Worm (Caenorhabditis elegans) whole organism, young adult: Measurements from ENCODE around the gene M28.8.

ENCODE experiments used
- B0336.3 ChIP-seq: fragments of 200-800 bp; sonication (Bioruptor generic); IDR thresholded peaks from 2 replicates; pipeline ENCODE4 v1.3.6; 2022; ENCODE audit warnings: missing genetic modification characterization, missing compliant biosample characterization
- F23B12.7 ChIP-seq: sonication (generic microtip); optimal IDR thresholded peaks from 2 replicates; lab custom pipeline; 2017; ENCODE audit warnings: missing genetic modification characterization, mild to moderate bottlenecking, missing compliant biosample characterization, antibody characterized with exemption, moderate library complexity; ENCODE audit not compliant: insufficient read depth
- F37B4.10 ChIP-seq: fragments of 200-800 bp; sonication (Bioruptor generic); IDR thresholded peaks from 2 replicates; pipeline ENCODE4 v1.3.6; 2022; ENCODE audit warnings: missing genetic modification characterization, missing compliant biosample characterization
- F57C9.4 ChIP-seq: sonication (generic microtip); optimal IDR thresholded peaks from 2 replicates; lab custom pipeline; 2017; ENCODE audit warnings: mild to moderate bottlenecking, missing genetic modification characterization, missing compliant biosample characterization
- K12H6.12 ChIP-seq: fragments of 200-800 bp; sonication (Bioruptor generic); optimal IDR thresholded peaks from 2 replicates; lab custom pipeline; 2018; ENCODE audit warnings: mild to moderate bottlenecking, missing genetic modification characterization, missing compliant biosample characterization
- T26A5.8 ChIP-seq: sonication (generic microtip); optimal IDR thresholded peaks from 2 replicates; lab custom pipeline; 2016; ENCODE audit warnings: missing genetic modification characterization, missing compliant biosample characterization
- Y56A3A.18 ChIP-seq: fragments of 200-800 bp; sonication (Bioruptor generic); IDR thresholded peaks from 2 replicates; pipeline ENCODE4 v1.3.6; 2022; ENCODE audit warnings: missing genetic modification reagents, missing genetic modification characterization, missing compliant biosample characterization
- Y67H2A.10 ChIP-seq: fragments of 200-800 bp; sonication (Bioruptor generic); conservative IDR thresholded peaks from 2 replicates; pipeline ENCODE4 v1.3.6; 2022; ENCODE audit warnings: missing genetic modification reagents, missing genetic modification characterization, missing compliant biosample characterization
- Y95B8A.8 ChIP-seq: fragments of 200-800 bp; sonication (Bioruptor generic); IDR thresholded peaks from 2 replicates; pipeline ENCODE4 v1.3.6; 2022; ENCODE audit warnings: missing genetic modification reagents, missing genetic modification characterization, missing compliant biosample characterization
- ama-1 ChIP-seq, 3 experiments: fragments of 150-350 bp in 1 of 3; sonication (generic microtip) in 2 of 3; optimal IDR thresholded peaks; 2 replicates each; lab custom pipeline; 2014 to 2018; ENCODE audit warnings: missing biosample characterization in 2 of 3, missing genetic modification characterization in 2 of 3, missing genetic modification reagents in 2 of 3
- attf-5 ChIP-seq: fragments of 200-800 bp; sonication (Bioruptor generic); optimal IDR thresholded peaks from 2 replicates; lab custom pipeline; 2018; ENCODE audit warnings: mild to moderate bottlenecking, missing genetic modification characterization, missing compliant biosample characterization
- ccch-3 ChIP-seq: fragments of 200-800 bp; sonication (Bioruptor generic); optimal IDR thresholded peaks from 2 replicates; lab custom pipeline; 2018; ENCODE audit warnings: mild to moderate bottlenecking, missing genetic modification characterization, missing compliant biosample characterization
- ceh-58 ChIP-seq: fragments of 200-800 bp; sonication (Bioruptor generic); IDR thresholded peaks from 2 replicates; pipeline ENCODE4 v1.3.6; 2022; ENCODE audit warnings: missing genetic modification characterization, missing compliant biosample characterization
- ceh-91 ChIP-seq: fragments of 200-800 bp; sonication (Bioruptor generic); IDR thresholded peaks from 2 replicates; pipeline ENCODE4 v1.3.6; 2022; ENCODE audit warnings: missing genetic modification reagents, missing genetic modification characterization, missing compliant biosample characterization
- die-1 ChIP-seq: sonication (generic microtip); optimal IDR thresholded peaks from 2 replicates; lab custom pipeline; 2016; ENCODE audit warnings: missing genotype, mild to moderate bottlenecking, missing genetic modification characterization, missing compliant biosample characterization
- dox-1 ChIP-seq: fragments of 200-800 bp; sonication (Bioruptor generic); IDR thresholded peaks from 2 replicates; pipeline ENCODE4 v1.3.6; 2022; ENCODE audit warnings: missing genetic modification reagents, missing genetic modification characterization, missing compliant biosample characterization
- egl-44 ChIP-seq: fragments of 200-800 bp; sonication (Bioruptor generic); IDR thresholded peaks from 2 replicates; pipeline ENCODE4 v1.3.6; 2022; ENCODE audit warnings: missing genetic modification reagents, missing genetic modification characterization, missing compliant biosample characterization
- egrh-3 ChIP-seq: fragments of 200-800 bp; sonication (Bioruptor generic); IDR thresholded peaks from 2 replicates; pipeline ENCODE4 v1.3.6; 2022; ENCODE audit warnings: missing genetic modification reagents, missing genetic modification characterization, missing compliant biosample characterization
- ekl-4 ChIP-seq: fragments of 200-800 bp; sonication (Bioruptor generic); IDR thresholded peaks from 2 replicates; pipeline ENCODE4 v1.3.6; 2022; ENCODE audit warnings: missing genetic modification reagents, missing genetic modification characterization, missing compliant biosample characterization
- him-1 ChIP-seq: sonication (generic microtip); optimal IDR thresholded peaks from 2 replicates; lab custom pipeline; 2016; ENCODE audit warnings: missing genotype, missing genetic modification reagents, missing genetic modification characterization, missing compliant biosample characterization
- hmg-1.2 ChIP-seq: fragments of 200-800 bp; sonication (Bioruptor generic); IDR thresholded peaks from 2 replicates; pipeline ENCODE4 v1.3.6; 2022; ENCODE audit warnings: missing genetic modification reagents, missing genetic modification characterization, missing compliant biosample characterization
- hsf-1 ChIP-seq: fragments of 200-800 bp; sonication (Bioruptor generic); IDR thresholded peaks from 2 replicates; pipeline ENCODE4 v1.3.6; 2022; ENCODE audit warnings: missing genetic modification reagents, missing genetic modification characterization, missing compliant biosample characterization
- lin-35 ChIP-seq, 3 experiments: fragments of 150-350 bp in 2 of 3; sonication (generic microtip) in 1 of 3; optimal IDR thresholded peaks; 2 replicates each; lab custom pipeline; 2014 to 2018; ENCODE audit warnings: missing biosample characterization in 3 of 3, missing genetic modification characterization in 3 of 3, missing genetic modification reagents in 3 of 3
- lir-1 ChIP-seq: fragments of 200-800 bp; sonication (Bioruptor generic); conservative IDR thresholded peaks from 2 replicates; pipeline ENCODE4 v1.3.6; 2022; ENCODE audit warnings: missing genetic modification reagents, missing genetic modification characterization, missing compliant biosample characterization
- lsl-1 ChIP-seq: fragments of 200-800 bp; sonication (Bioruptor generic); optimal IDR thresholded peaks from 2 replicates; lab custom pipeline; 2018; ENCODE audit warnings: mild to moderate bottlenecking, missing genetic modification characterization, moderate library complexity, missing compliant biosample characterization
- madf-3 ChIP-seq: fragments of 200-800 bp; sonication (Bioruptor generic); IDR thresholded peaks from 2 replicates; pipeline ENCODE4 v1.3.6; 2022; ENCODE audit warnings: missing genetic modification reagents, missing genetic modification characterization, missing compliant biosample characterization
- madf-6 ChIP-seq: fragments of 200-800 bp; sonication (Bioruptor generic); IDR thresholded peaks from 2 replicates; pipeline ENCODE4 v1.3.6; 2022; ENCODE audit warnings: missing genetic modification reagents, missing genetic modification characterization, missing compliant biosample characterization
- mcd-1 ChIP-seq: fragments of 200-800 bp; sonication (Bioruptor generic); IDR thresholded peaks from 2 replicates; pipeline ENCODE4 v1.3.6; 2022; ENCODE audit warnings: missing genetic modification reagents, missing genetic modification characterization, missing compliant biosample characterization
- nfyb-1 ChIP-seq: fragments of 200-800 bp; sonication (Bioruptor generic); IDR thresholded peaks from 2 replicates; pipeline ENCODE4 v1.3.6; 2022; ENCODE audit warnings: missing genetic modification reagents, missing genetic modification characterization, missing compliant biosample characterization
- nhr-27 ChIP-seq: fragments of 200-800 bp; sonication (Bioruptor generic); optimal IDR thresholded peaks from 2 replicates; lab custom pipeline; 2018; ENCODE audit warnings: mild to moderate bottlenecking, missing genetic modification characterization, moderate library complexity, missing compliant biosample characterization
- pbrm-1 ChIP-seq: fragments of 200-800 bp; sonication (Bioruptor generic); IDR thresholded peaks from 2 replicates; pipeline ENCODE4 v1.3.6; 2022; ENCODE audit warnings: missing genetic modification reagents, missing genetic modification characterization, missing compliant biosample characterization
- unc-62 ChIP-seq: fragments of 150-350 bp; optimal IDR thresholded peaks from 2 replicates; lab custom pipeline; 2014; ENCODE audit warnings: missing biosample characterization, missing genetic modification reagents, missing genetic modification characterization
- ztf-25 ChIP-seq: fragments of 200-800 bp; sonication (Bioruptor generic); IDR thresholded peaks from 2 replicates; pipeline ENCODE4 v1.3.6; 2022; ENCODE audit warnings: missing genetic modification reagents, missing genetic modification characterization, missing compliant biosample characterization
- ztf-26 ChIP-seq: sonication (generic microtip); optimal IDR thresholded peaks from 2 replicates; lab custom pipeline; 2017; ENCODE audit warnings: missing genetic modification characterization, missing compliant biosample characterization
- ztf-28 ChIP-seq: fragments of 200-800 bp; sonication (Bioruptor generic); IDR thresholded peaks from 2 replicates; pipeline ENCODE4 v1.3.6; 2022; ENCODE audit warnings: missing genetic modification reagents, missing genetic modification characterization, missing compliant biosample characterization

Gene M28.8

ce11 chrII:10579655-10580054 is 48.4 kb upstream of the M28.8 start, which contains the start of gene dohh-1:
Gene dohh-1 (plus strand): TSS chrII:10579955.
- no peak for TF ChIP-seq die-1 (tag; lab: Kevin White, UChicago)
- no peak for TF ChIP-seq T26A5.8 (tag; lab: Kevin White, UChicago)
- no peak for TF ChIP-seq nfyb-1
- no peak for TF ChIP-seq hmg-1.2
- TF ChIP-seq lir-1, result no peak
- TF ChIP-seq lin-35 (GFP tag; optimal IDR thresholded peaks at IDR 0.05; lab: Kevin White, UChicago), result no peak

ce11 chrII:10580833-10581232 is 47.2 kb upstream of the M28.8 start, which contains the start of gene dap-3:
Gene dap-3 (plus strand): TSS chrII:10581133.
- no peak for TF ChIP-seq K12H6.12
- no peak for TF ChIP-seq F57C9.4 (tag; lab: Kevin White, UChicago)
- TF ChIP-seq lsl-1, result no peak
- TF ChIP-seq ztf-28 (GFP tag; lab: Robert Waterston, UW), result no peak
- TF ChIP-seq F23B12.7 (tag; lab: Kevin White, UChicago), result no peak
- no peak for TF ChIP-seq egl-44 (GFP tag; lab: Robert Waterston, UW)
- no peak for TF ChIP-seq egrh-3 (GFP tag; lab: Robert Waterston, UW)
- no peak for TF ChIP-seq him-1 (tag; lab: Kevin White, UChicago)
- TF ChIP-seq ama-1 (optimal IDR thresholded peaks at IDR 0.05; lab: Kevin White, UChicago), result no peak
- TF ChIP-seq ama-1 (GFP tag; optimal IDR thresholded peaks at IDR 0.05; lab: Kevin White, UChicago), result no peak
- TF ChIP-seq mcd-1 (GFP tag; lab: Robert Waterston, UW), result no peak
- no peak for TF ChIP-seq ztf-26
- TF ChIP-seq madf-3 (GFP tag; lab: Robert Waterston, UW), result no peak

- TF ChIP-seq nhr-27 (tag; lab: Kevin White, UChicago), result no peak
- TF ChIP-seq, all 124 proteins: peak for 0
Observed at ce11 chrII:10582318-10582717, 45.7 kb upstream of the M28.8 start, which contains the start of gene mrps-22. Gene mrps-22 (plus strand): TSS chrII:10582618.

- TF ChIP-seq Y95B8A.8 (GFP tag; lab: Robert Waterston, UW) (0 out of 2 replicates have a peak, but pooled peaks have one; percentile 11), ceh-58 (GFP tag; lab: Robert Waterston, UW) (no peak), unc-62 (GFP tag; lab: Kevin White, UChicago) (no peak)
- TF ChIP-seq, all 124 proteins: peak for 1
Observed at ce11 chrII:10584036-10584435, 44.0 kb upstream of the M28.8 start, which contains the start of gene algn-9. Gene algn-9 (plus strand): TSS chrII:10584336.

ce11 chrII:10587742-10588141 is 40.3 kb upstream of the M28.8 start, which contains the start of gene crn-3:
Gene crn-3 (plus strand): TSS chrII:10588042.
- 0 out of 2 replicates have a peak, but pooled peaks have one; percentile 18 for TF ChIP-seq ekl-4 (GFP tag; lab: Robert Waterston, UW)
- TF ChIP-seq nhr-27 (tag; lab: Kevin White, UChicago), result no peak
- 0 out of 2 replicates have a peak, but pooled peaks have one; percentile 37 for TF ChIP-seq madf-6
- TF ChIP-seq pbrm-1 (GFP tag; lab: Robert Waterston, UW), result 0 out of 2 replicates have a peak, but pooled peaks have one; percentile 22
- no peak for TF ChIP-seq dox-1 (GFP tag; lab: Robert Waterston, UW)

ce11 chrII:10592452-10592851 is 35.6 kb upstream of the M28.8 start, which contains the start of gene crn-5:
Gene crn-5 (plus strand): TSS chrII:10592752.
- no peak for TF ChIP-seq ceh-91 (GFP tag; lab: Robert Waterston, UW)
- TF ChIP-seq, all 124 proteins: peak for 0

- TF ChIP-seq attf-5 (no peak), K12H6.12 (no peak), ztf-25 (GFP tag; lab: Robert Waterston, UW) (no peak), F37B4.10 (GFP tag; lab: Robert Waterston, UW) (no peak), ccch-3 (no peak), hsf-1 (GFP tag; lab: Robert Waterston, UW) (no peak), lir-1 (no peak), F23B12.7 (tag; lab: Kevin White, UChicago) (no peak), Y67H2A.10 (no peak), Y56A3A.18 (GFP tag; lab: Robert Waterston, UW) (no peak), B0336.3 (GFP tag; lab: Robert Waterston, UW) (no peak)
Observed at ce11 chrII:10594312-10594711, 33.8 kb upstream of the M28.8 start.
